Worm (Caenorhabditis elegans): ENCODE results near the gene T23F11.11.

DNA sequence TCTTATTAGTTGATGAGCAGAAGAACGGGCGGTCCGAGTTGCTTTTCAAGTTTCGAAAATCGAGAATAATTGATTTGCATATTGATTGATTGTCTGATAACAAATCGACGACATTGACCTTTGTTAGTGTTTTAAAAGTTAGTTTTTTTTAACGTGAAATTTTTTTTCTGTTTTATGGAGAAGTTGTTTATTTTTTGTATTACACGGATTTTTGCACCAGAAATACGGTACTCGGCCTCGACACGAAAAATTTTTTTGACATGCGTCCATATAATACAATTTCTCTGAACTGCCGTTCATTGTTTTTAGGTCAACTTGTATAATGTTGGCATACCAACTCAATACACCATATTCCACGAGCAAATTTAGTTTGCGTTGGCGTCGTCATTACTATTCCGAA, 16.0 kb downstream of the T23F11.11 start, which contains the start of gene T23F11.2:
- TF ChIP-seq dao-5 (tag; optimal IDR thresholded peaks at IDR 0.05): no peak
- TF ChIP-seq him-1 (tag; optimal IDR thresholded peaks at IDR 0.05): no peak
- no peak for TF ChIP-seq W03F9.2 (tag; optimal IDR thresholded peaks at IDR 0.05)

All from whole organism, L4/young adult.